Fruit fly (Drosophila melanogaster) whole organism, prepupa: ENCODE measurements around the gene sif.

Source experiments
- Blimp-1 ChIP-seq: fragments of 200-800 bp; sonication (Bioruptor generic); optimal IDR thresholded peaks from 3 replicates; lab custom pipeline; 2017; ENCODE audit warnings: missing biosample characterization, missing genetic modification characterization, mild to moderate bottlenecking, moderate library complexity, missing genetic modification reagents
- CG11294 ChIP-seq: fragments of 200-800 bp; sonication (Bioruptor generic); IDR thresholded peaks from 2 replicates; pipeline ENCODE4 v1.3.6; 2022; ENCODE audit warnings: missing biosample characterization, missing genetic modification characterization
- CG15336 ChIP-seq: fragments of 200-800 bp; sonication (Bioruptor generic); IDR thresholded peaks from 2 replicates; pipeline ENCODE4 v1.3.6; 2022; ENCODE audit warnings: missing biosample characterization, missing genetic modification characterization
- CG1621 ChIP-seq: fragments of 200-800 bp; sonication (Bioruptor generic); optimal IDR thresholded peaks from 3 replicates; lab custom pipeline; 2018; ENCODE audit warnings: missing biosample characterization, mild to moderate bottlenecking, missing genetic modification characterization
- CG31627 ChIP-seq: fragments of 200-800 bp; sonication (Bioruptor generic); optimal IDR thresholded peaks from 3 replicates; lab custom pipeline; 2016; ENCODE audit warnings: missing biosample characterization, missing genetic modification characterization
- CG3919 ChIP-seq: fragments of 200-800 bp; sonication (Bioruptor generic); optimal IDR thresholded peaks from 3 replicates; lab custom pipeline; 2016; ENCODE audit warnings: missing biosample characterization, missing genetic modification characterization
- CG4318 ChIP-seq: fragments of 200-800 bp; sonication (Bioruptor generic); optimal IDR thresholded peaks from 3 replicates; lab custom pipeline; 2017; ENCODE audit warnings: missing biosample characterization, mild to moderate bottlenecking, missing genetic modification characterization
- CG6163 ChIP-seq: fragments of 200-800 bp; sonication (Bioruptor generic); IDR thresholded peaks from 3 replicates; pipeline ENCODE4 v1.3.6; 2022; ENCODE audit warnings: missing biosample characterization, missing genetic modification characterization
- CG6276 ChIP-seq: fragments of 200-800 bp; sonication (Bioruptor generic); optimal IDR thresholded peaks from 2 replicates; lab custom pipeline; 2017; ENCODE audit warnings: missing biosample characterization, mild to moderate bottlenecking, missing genetic modification characterization
- CG6792 ChIP-seq: fragments of 200-800 bp; sonication (Bioruptor generic); optimal IDR thresholded peaks from 3 replicates; lab custom pipeline; 2016; ENCODE audit warnings: missing biosample characterization, missing genetic modification characterization
- CG6808 ChIP-seq: fragments of 200-800 bp; sonication (Bioruptor generic); optimal IDR thresholded peaks from 3 replicates; lab custom pipeline; 2017; ENCODE audit warnings: missing biosample characterization, missing genetic modification characterization, mild to moderate bottlenecking, moderate library complexity, missing genetic modification reagents
- CG7368 ChIP-seq: fragments of 200-800 bp; sonication (Bioruptor generic); optimal IDR thresholded peaks from 3 replicates; lab custom pipeline; 2016; ENCODE audit warnings: missing biosample characterization, missing genetic modification characterization
- CG8119 ChIP-seq: fragments of 200-800 bp; sonication (Bioruptor generic); IDR thresholded peaks from 3 replicates; pipeline ENCODE4 v1.3.6; 2022; ENCODE audit warnings: missing biosample characterization, missing genetic modification characterization
- CG8319 ChIP-seq: fragments of 200-800 bp; sonication (Bioruptor generic); optimal IDR thresholded peaks from 3 replicates; lab custom pipeline; 2016; ENCODE audit warnings: missing biosample characterization, missing genetic modification characterization
- Eip75B ChIP-seq: fragments of 200-800 bp; sonication (Bioruptor generic); optimal IDR thresholded peaks from 3 replicates; lab custom pipeline; 2016; ENCODE audit warnings: missing biosample characterization, missing genetic modification characterization
- Ets21C ChIP-seq: fragments of 200-800 bp; sonication (Bioruptor generic); optimal IDR thresholded peaks from 3 replicates; lab custom pipeline; 2016; ENCODE audit warnings: missing biosample characterization, missing genetic modification characterization
- Ets96B ChIP-seq: fragments of 200-800 bp; optimal IDR thresholded peaks from 2 replicates; lab custom pipeline; 2019; ENCODE audit warnings: missing biosample characterization, mild to moderate bottlenecking, missing genetic modification characterization, moderate library complexity
- Gug ChIP-seq: fragments of 200-800 bp; sonication (Bioruptor generic); IDR thresholded peaks from 2 replicates; pipeline ENCODE4 v1.3.6; 2022; ENCODE audit warnings: missing biosample characterization, missing genetic modification characterization
- Hr4 ChIP-seq: fragments of 200-800 bp; sonication (Bioruptor generic); optimal IDR thresholded peaks from 3 replicates; lab custom pipeline; 2016; ENCODE audit warnings: missing biosample characterization, missing genetic modification characterization
- Lpt ChIP-seq: fragments of 200-800 bp; sonication (Bioruptor generic); optimal IDR thresholded peaks from 3 replicates; lab custom pipeline; 2016; ENCODE audit warnings: missing biosample characterization, missing genetic modification characterization
- Met ChIP-seq: fragments of 200-800 bp; sonication (Bioruptor generic); optimal IDR thresholded peaks from 3 replicates; lab custom pipeline; 2016; ENCODE audit warnings: missing biosample characterization, missing genetic modification characterization
- OdsH ChIP-seq: fragments of 200-800 bp; sonication (Bioruptor generic); optimal IDR thresholded peaks from 3 replicates; lab custom pipeline; 2016; ENCODE audit warnings: missing biosample characterization, missing genetic modification characterization
- Sox102F ChIP-seq: fragments of 200-800 bp; sonication (Bioruptor generic); optimal IDR thresholded peaks from 2 replicates; lab custom pipeline; 2016; ENCODE audit warnings: missing biosample characterization, mild to moderate bottlenecking, missing genetic modification characterization
- achi ChIP-seq: fragments of 200-800 bp; sonication (Bioruptor generic); optimal IDR thresholded peaks from 3 replicates; lab custom pipeline; 2016; ENCODE audit warnings: missing biosample characterization, missing genetic modification characterization
- acj6 ChIP-seq: fragments of 200-800 bp; sonication (Bioruptor generic); optimal IDR thresholded peaks from 3 replicates; lab custom pipeline; 2016; ENCODE audit warnings: missing biosample characterization, missing genetic modification characterization
- cyc ChIP-seq: fragments of 200-800 bp; sonication (Bioruptor generic); optimal IDR thresholded peaks from 3 replicates; lab custom pipeline; 2016; ENCODE audit warnings: missing biosample characterization, missing genetic modification characterization
- eg ChIP-seq: fragments of 200-800 bp; sonication (Bioruptor generic); IDR thresholded peaks from 3 replicates; pipeline ENCODE4 v1.3.6; 2022; ENCODE audit warnings: missing biosample characterization, missing genetic modification characterization
- esn ChIP-seq: fragments of 200-800 bp; sonication (Bioruptor generic); optimal IDR thresholded peaks from 2 replicates; lab custom pipeline; 2016; ENCODE audit warnings: missing biosample characterization, mild to moderate bottlenecking, missing genetic modification characterization, moderate library complexity
- lz ChIP-seq: fragments of 200-800 bp; sonication (Bioruptor generic); optimal IDR thresholded peaks from 3 replicates; lab custom pipeline; 2016; ENCODE audit warnings: missing biosample characterization, missing genetic modification characterization
- net ChIP-seq: fragments of 200-800 bp; sonication (Bioruptor generic); optimal IDR thresholded peaks from 3 replicates; lab custom pipeline; 2016; ENCODE audit warnings: missing biosample characterization, missing genetic modification characterization
- pdm3 ChIP-seq: fragments of 200-800 bp; sonication (Bioruptor generic); optimal IDR thresholded peaks from 3 replicates; lab custom pipeline; 2016; ENCODE audit warnings: missing biosample characterization, missing genetic modification characterization
- salr ChIP-seq, 2 experiments: fragments of 200-800 bp; sonication (Bioruptor generic); optimal IDR thresholded peaks; 3 replicates each; lab custom pipeline; 2016 to 2018; ENCODE audit warnings: missing biosample characterization in 2 of 2, missing genetic modification characterization in 2 of 2, mild to moderate bottlenecking in 1 of 2
- spab ChIP-seq: fragments of 200-800 bp; sonication (Bioruptor generic); optimal IDR thresholded peaks from 2 replicates; lab custom pipeline; 2017; ENCODE audit warnings: missing biosample characterization, mild to moderate bottlenecking, missing genetic modification characterization, missing genetic modification reagents
- svp ChIP-seq: fragments of 200-800 bp; sonication (Bioruptor generic); peaks from one replicate; lab custom pipeline; 2016; ENCODE audit warnings: missing biosample characterization, missing genetic modification characterization
- vri ChIP-seq: fragments of 200-800 bp; sonication (Bioruptor generic); optimal IDR thresholded peaks from 3 replicates; lab custom pipeline; 2016; ENCODE audit warnings: missing biosample characterization, mild to moderate bottlenecking, missing genetic modification characterization

Gene sif

DNA sequence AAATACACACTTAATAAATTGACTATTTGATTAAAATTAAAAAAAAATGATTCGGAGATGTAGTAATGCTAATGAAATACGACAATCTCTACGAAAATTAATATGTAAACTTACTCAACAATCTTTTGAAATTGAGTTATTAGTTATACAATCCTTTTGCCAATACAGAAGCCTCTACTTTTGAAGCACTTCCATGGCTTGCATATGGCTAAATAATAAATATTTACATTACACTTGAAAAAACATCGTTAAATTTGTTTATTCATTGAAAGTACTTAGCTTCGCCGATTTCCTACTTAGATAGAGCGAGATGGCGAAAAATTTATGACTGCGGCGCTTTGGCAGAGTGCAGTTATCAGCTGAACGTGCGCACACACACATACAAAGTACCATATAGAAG is 17.0 kb upstream of the sif start:
- TF ChIP-seq spab (no peak), lz (GFP tag; lab: Kevin White, UChicago) (no peak), esn (no peak), CG6808 (no peak), CG1621 (tag; lab: Kevin White, UChicago) (no peak), CG4318 (GFP tag; lab: Kevin White, UChicago) (no peak), Eip75B (no peak), Gug (GFP tag; lab: Robert Waterston, UW) (no peak)
- TF ChIP-seq, all 60 proteins: peak for 0

DNA sequence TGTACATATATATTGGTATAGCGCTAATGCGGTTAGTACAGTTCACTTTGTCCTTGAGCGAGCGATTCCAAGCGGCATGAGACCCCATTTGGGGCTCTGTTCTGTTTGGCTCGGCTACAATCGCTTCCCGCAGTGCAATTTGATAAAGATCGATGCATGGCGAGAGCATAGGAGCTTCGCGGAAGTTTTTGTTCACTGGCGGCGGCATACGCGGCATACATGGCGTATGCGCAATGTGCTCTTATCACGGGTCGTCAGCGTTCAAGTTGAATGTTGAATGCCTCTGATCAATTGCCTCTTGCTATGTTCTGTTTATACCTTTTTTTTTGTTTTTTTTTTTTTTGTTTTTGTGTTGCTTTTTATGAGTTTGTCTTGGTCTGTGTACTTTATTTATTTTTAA is 16.6 kb upstream of the sif start:
- TF ChIP-seq svp (peak; percentile 79), salr (GFP tag; optimal IDR thresholded peaks at IDR 0.05; lab: Kevin White, UChicago) (no peak), CG6163 (GFP tag; lab: Robert Waterston, UW) (0 out of 3 replicates have a peak, but pooled peaks have one; percentile 13)

DNA sequence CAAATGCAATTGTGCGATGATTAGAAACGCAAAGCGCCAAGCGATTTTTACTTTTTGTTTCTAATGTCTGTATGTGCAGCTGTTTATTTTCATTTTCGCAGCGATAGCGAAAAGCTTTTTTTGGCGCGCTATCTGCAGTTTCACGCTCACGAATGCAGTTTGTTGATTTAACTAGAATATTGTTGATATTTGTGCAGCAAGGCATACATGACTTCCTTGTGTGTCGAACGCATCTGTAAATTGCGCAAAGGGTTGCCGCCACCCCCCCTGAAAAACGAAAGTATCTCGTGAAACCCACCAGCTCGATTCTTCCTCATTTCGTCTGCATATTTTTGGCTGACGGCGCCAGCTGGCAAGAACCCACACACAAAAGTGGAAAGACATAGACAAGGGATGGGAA is 16.2 kb upstream of the sif start:
- TF ChIP-seq acj6 (GFP tag; lab: Kevin White, UChicago): no peak
- 0 out of 3 replicates have a peak, but pooled peaks have one; percentile 22 for TF ChIP-seq eg (GFP tag; lab: Robert Waterston, UW)

- TF ChIP-seq salr (GFP tag; optimal IDR thresholded peaks at IDR 0.05; lab: Kevin White, UChicago): no peak
- TF ChIP-seq lz (GFP tag; lab: Kevin White, UChicago): no peak
- no peak for TF ChIP-seq Ets21C (GFP tag; lab: Kevin White, UChicago)
- no peak for TF ChIP-seq CG3919 (GFP tag; lab: Kevin White, UChicago)
- TF ChIP-seq CG6808: no peak
- no peak for TF ChIP-seq CG8319
- no peak for TF ChIP-seq achi
- no peak for TF ChIP-seq Lpt (GFP tag; lab: Kevin White, UChicago)
- no peak for TF ChIP-seq CG1621 (tag; lab: Kevin White, UChicago)
- TF ChIP-seq Eip75B: no peak
- TF ChIP-seq cyc (GFP tag; lab: Kevin White, UChicago): no peak
- TF ChIP-seq OdsH (GFP tag; lab: Kevin White, UChicago): no peak
- no peak for TF ChIP-seq Ets96B (tag; lab: Kevin White, UChicago)
- TF ChIP-seq CG8119 (GFP tag; lab: Robert Waterston, UW): no peak
- no peak for TF ChIP-seq esn
- TF ChIP-seq Met (GFP tag; lab: Kevin White, UChicago): no peak
- TF ChIP-seq CG11294 (GFP tag; lab: Robert Waterston, UW): no peak
- TF ChIP-seq Hr4 (GFP tag; lab: Kevin White, UChicago): no peak
These were observed 14.9 kb upstream of the sif start for dm6 chr3L:5642837-5643236.

- TF ChIP-seq svp (no peak), CG6276 (GFP tag; lab: Kevin White, UChicago) (no peak), eg (GFP tag; lab: Robert Waterston, UW) (no peak), CG4318 (GFP tag; lab: Kevin White, UChicago) (no peak), CG7368 (GFP tag; lab: Kevin White, UChicago) (no peak), Blimp-1 (no peak), Ets96B (tag; lab: Kevin White, UChicago) (no peak)
These were observed 14.0 kb upstream of the sif start for dm6 chr3L:5643733-5644132.

- no peak for TF ChIP-seq vri (GFP tag; lab: Kevin White, UChicago)
- no peak for TF ChIP-seq net (GFP tag; lab: Kevin White, UChicago)
- TF ChIP-seq acj6 (GFP tag; lab: Kevin White, UChicago): no peak
- TF ChIP-seq CG15336 (GFP tag; lab: Robert Waterston, UW): no peak
- no peak for TF ChIP-seq eg (GFP tag; lab: Robert Waterston, UW)
- TF ChIP-seq Sox102F: no peak
- no peak for TF ChIP-seq CG8319
- TF ChIP-seq spab: no peak
- TF ChIP-seq CG6792: no peak
- TF ChIP-seq CG31627: no peak
- no peak for TF ChIP-seq svp
- no peak for TF ChIP-seq pdm3 (GFP tag; lab: Kevin White, UChicago)
- TF ChIP-seq, all 60 proteins: peak for 0
These were observed 3.3 kb upstream of the sif start, which contains the start of gene lin-28 for dm6 chr3L:5654403-5654883. lin-28 (plus strand) TSS chr3L:5654681.
